Worm (Caenorhabditis elegans): Measurements from ENCODE around the gene ttr-17.

ttr-17 gene

ce11 chrIV:11021512-11022268 is 45.1 kb downstream of the ttr-17 start, which contains the start of gene mogs-1:
TSS of gene mogs-1 (minus strand) at chrIV:11021928.
- TF ChIP-seq fkh-8 (tag; optimal IDR thresholded peaks at IDR 0.05) (no peak), nhr-19 (GFP tag; conservative IDR thresholded peaks at IDR 0.05) (0 out of 2 replicates have a peak, but pooled peaks have one; percentile 26), ztf-4 (tag; optimal IDR thresholded peaks at IDR 0.05) (peak; percentile 60), ama-1 (optimal IDR thresholded peaks at IDR 0.05) (no peak), nhr-90 (tag; optimal IDR thresholded peaks at IDR 0.05; ENCODE audit: poor library complexity) (no peak), egl-27 (tag; optimal IDR thresholded peaks at IDR 0.05) (no peak), hpl-2 (GFP tag; optimal IDR thresholded peaks at IDR 0.05) (no peak), alr-1 (tag; optimal IDR thresholded peaks at IDR 0.05; ENCODE audit: borderline replicate concordance) (no peak), nhr-85 (tag) (peak; percentile 87), efl-1 (optimal IDR thresholded peaks at IDR 0.05) (no peak), efl-1 (GFP tag; optimal IDR thresholded peaks at IDR 0.05 in 1 of 2) (peak in 1 of 2 experiments; percentile 60), nhr-20 (tag; optimal IDR thresholded peaks at IDR 0.05) (peak; percentile 62), tlp-1 (tag; optimal IDR thresholded peaks at IDR 0.05) (no peak), lin-35 (GFP tag; optimal IDR thresholded peaks at IDR 0.05) (peak in 1 of 2 experiments; percentile 39), nhr-71 (tag; optimal IDR thresholded peaks at IDR 0.05) (peak; percentile 51), blmp-1 (tag; optimal IDR thresholded peaks at IDR 0.05) (peak; percentile 73), unc-62 (GFP tag; optimal IDR thresholded peaks at IDR 0.05) (no peak), ceh-82 (tag; optimal IDR thresholded peaks at IDR 0.05) (no peak), snu-23 (GFP tag; optimal IDR thresholded peaks at IDR 0.05) (peak; percentile 38), mdl-1 (tag; optimal IDR thresholded peaks at IDR 0.05) (peak in 1 of 2 experiments; percentile 56), pax-3 (tag; optimal IDR thresholded peaks at IDR 0.05) (no peak), lin-14 (GFP tag; optimal IDR thresholded peaks at IDR 0.05) (peak; percentile 65), ces-1 (GFP tag; optimal IDR thresholded peaks at IDR 0.05) (no peak), tbx-2 (tag; optimal IDR thresholded peaks at IDR 0.05) (peak; percentile 11), isw-1 (GFP tag; IDR thresholded peaks at IDR 0.05) (no peak), lir-3 (tag; optimal IDR thresholded peaks at IDR 0.05; ENCODE audit: poor library complexity) (no peak), elt-3 (tag; optimal IDR thresholded peaks at IDR 0.05) (peak in 1 of 6 experiments; percentile 72), mep-1 (tag; optimal IDR thresholded peaks at IDR 0.05) (peak; percentile 50), unc-130 (tag; optimal IDR thresholded peaks at IDR 0.05) (peak; percentile 1), sptf-1 (tag; optimal IDR thresholded peaks at IDR 0.05) (no peak)

DNA sequence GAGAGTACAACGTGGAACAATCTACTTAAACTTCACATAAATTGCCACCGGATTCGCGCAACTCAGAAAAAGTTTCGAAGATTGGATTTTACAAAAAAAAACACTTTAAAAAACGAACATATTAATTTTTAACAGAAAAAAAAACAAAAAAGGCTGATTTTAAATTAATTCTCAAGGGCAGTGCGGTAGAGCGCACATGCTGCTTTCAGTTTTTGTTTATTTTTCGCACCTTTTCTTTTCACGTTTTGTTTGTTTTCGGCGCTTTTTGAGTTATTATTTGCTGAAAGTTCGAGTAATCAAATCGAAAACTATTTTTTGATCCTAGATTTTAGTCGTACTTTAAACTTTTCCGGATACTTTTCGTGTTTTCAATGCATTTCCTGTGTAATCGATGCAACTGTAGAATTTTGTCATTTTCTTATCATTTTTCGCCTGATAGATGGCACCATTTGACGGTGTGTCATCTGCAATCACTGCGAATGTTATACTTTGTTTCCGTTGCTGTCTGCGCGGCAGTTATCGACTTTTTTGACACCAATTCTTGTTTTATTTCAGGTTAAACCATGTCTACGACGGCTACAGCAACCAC is 46.8 kb downstream of the ttr-17 start, which contains the start of gene F13H10.8:
F13H10.8 (plus strand) TSS at position 556 of the 589 bp plus-strand sequence.
- TF ChIP-seq skn-1 (tag; optimal IDR thresholded peaks at IDR 0.05) (no peak), fkh-4 (tag; optimal IDR thresholded peaks at IDR 0.05; ENCODE audit: borderline replicate concordance) (no peak), egl-13 (tag; optimal IDR thresholded peaks at IDR 0.05) (no peak), mab-9 (GFP tag; IDR thresholded peaks at IDR 0.05) (no peak), snpc-4 (tag; optimal IDR thresholded peaks at IDR 0.05) (peak; percentile 24), hlh-4 (tag; optimal IDR thresholded peaks at IDR 0.05) (no peak), efl-1 (optimal IDR thresholded peaks at IDR 0.05) (peak; percentile 24 to 26), efl-1 (GFP tag; optimal IDR thresholded peaks at IDR 0.05 in 1 of 2) (peak; percentile 31 to 40), hpl-2 (GFP tag; optimal IDR thresholded peaks at IDR 0.05) (no peak), sptf-1 (tag; optimal IDR thresholded peaks at IDR 0.05) (no peak), fkh-10 (GFP tag; optimal IDR thresholded peaks at IDR 0.05) (no peak), fos-1 (tag; optimal IDR thresholded peaks at IDR 0.05) (no peak), nhr-85 (tag) (peak; percentile 29), nhr-12 (tag; optimal IDR thresholded peaks at IDR 0.05) (no peak), C16A3.4 (tag; optimal IDR thresholded peaks at IDR 0.05) (peak; percentile 10), nhr-20 (tag; optimal IDR thresholded peaks at IDR 0.05) (peak; percentile 54), pag-3 (tag; optimal IDR thresholded peaks at IDR 0.05; ENCODE audit: borderline replicate concordance, insufficient read depth) (peak; percentile 22), dpl-1 (GFP tag; optimal IDR thresholded peaks at IDR 0.05) (peak; percentile 19 to 48 (median 20)), ceh-8 (GFP tag; optimal IDR thresholded peaks at IDR 0.05) (no peak), hlh-17 (GFP tag; optimal IDR thresholded peaks at IDR 0.05; ENCODE audit: borderline replicate concordance) (no peak), ztf-11 (tag; optimal IDR thresholded peaks at IDR 0.05) (no peak), lin-39 (tag; optimal IDR thresholded peaks at IDR 0.05) (no peak), fkh-8 (tag; optimal IDR thresholded peaks at IDR 0.05) (no peak), jun-1 (tag; optimal IDR thresholded peaks at IDR 0.05) (no peak), lsy-2 (tag; optimal IDR thresholded peaks at IDR 0.05) (peak; percentile 9 to 50), snu-23 (GFP tag; optimal IDR thresholded peaks at IDR 0.05) (peak; percentile 31), dsc-1 (tag; optimal IDR thresholded peaks at IDR 0.05) (no peak)

Measured in whole organism, L1 larva.